Fruit fly (Drosophila melanogaster) whole organism, embryonic: Measurements from ENCODE around the gene CG3529.
A peak's percentile ranks its signal among the peaks of the same experiment; 100 is the strongest.

ENCODE experiments used
- Ada2b ChIP-seq: fragments of 200-800 bp; sonication (Bioruptor generic); IDR thresholded peaks from 2 replicates; pipeline ENCODE4 v1.3.6; 2022; ENCODE audit warnings: missing biosample characterization, missing genetic modification characterization
- Adf1 ChIP-seq: fragments of 200-800 bp; sonication (Bioruptor generic); IDR thresholded peaks from 2 replicates; pipeline ENCODE4 v1.3.6; 2022; ENCODE audit warnings: missing biosample characterization, missing genetic modification characterization
- C15 ChIP-seq: fragments of 200-800 bp; sonication (Bioruptor generic); IDR thresholded peaks from 3 replicates; pipeline ENCODE4 v1.3.6; 2022; ENCODE audit warnings: missing biosample characterization, missing genetic modification characterization
- CG10543 ChIP-seq: fragments of 200-800 bp; sonication (Bioruptor generic); optimal IDR thresholded peaks from 3 replicates; lab custom pipeline; 2017; ENCODE audit warnings: missing biosample characterization, mild to moderate bottlenecking, missing genetic modification characterization, moderate library complexity
- CG12236 ChIP-seq: fragments of 200-800 bp; sonication (Bioruptor generic); optimal IDR thresholded peaks from 2 replicates; lab custom pipeline; 2016; ENCODE audit warnings: missing biosample characterization, missing genetic modification characterization
- CG1233 ChIP-seq: fragments of 200-800 bp; sonication (Bioruptor generic); optimal IDR thresholded peaks from 4 replicates; lab custom pipeline; 2018; ENCODE audit warnings: missing biosample characterization, mild to moderate bottlenecking, missing genetic modification characterization
- CG14710 ChIP-seq: fragments of 200-800 bp; sonication (Bioruptor generic); optimal IDR thresholded peaks from 3 replicates; lab custom pipeline; 2019; ENCODE audit warnings: missing biosample characterization, mild to moderate bottlenecking, missing genetic modification characterization, moderate library complexity
- CG1602 ChIP-seq: fragments of 200-800 bp; sonication (Bioruptor generic); optimal IDR thresholded peaks from 3 replicates; lab custom pipeline; 2016; ENCODE audit warnings: missing biosample characterization, missing genetic modification characterization
- CG16863 ChIP-seq: fragments of 200-800 bp; sonication (Bioruptor generic); optimal IDR thresholded peaks from 3 replicates; lab custom pipeline; 2016; ENCODE audit warnings: missing biosample characterization, missing genetic modification characterization
- CG17359 ChIP-seq: fragments of 200-800 bp; sonication (Bioruptor generic); optimal IDR thresholded peaks from 3 replicates; lab custom pipeline; 2018; ENCODE audit warnings: missing biosample characterization, mild to moderate bottlenecking, missing genetic modification characterization, moderate library complexity
- CG17361 ChIP-seq: fragments of 200-800 bp; sonication (Bioruptor generic); IDR thresholded peaks from 3 replicates; pipeline ENCODE4 v1.3.6; 2022; ENCODE audit warnings: missing biosample characterization, missing genetic modification characterization
- CG17829 ChIP-seq: fragments of 200-800 bp; optimal IDR thresholded peaks from 2 replicates; lab custom pipeline; 2019; ENCODE audit warnings: missing biosample characterization, mild to moderate bottlenecking, missing genetic modification characterization, moderate library complexity
- CG3847 ChIP-seq: fragments of 200-800 bp; sonication (Bioruptor generic); IDR thresholded peaks from 2 replicates; pipeline ENCODE4 v1.3.6; 2022; ENCODE audit warnings: missing biosample characterization, missing genetic modification characterization
- CG6689 ChIP-seq: fragments of 200-800 bp; sonication (Bioruptor generic); IDR thresholded peaks from 2 replicates; pipeline ENCODE4 v1.3.6; 2022; ENCODE audit warnings: missing biosample characterization, missing genetic modification characterization
- CG7372 ChIP-seq: fragments of 200-800 bp; sonication (Bioruptor generic); IDR thresholded peaks from 2 replicates; pipeline ENCODE4 v1.3.6; 2022; ENCODE audit warnings: missing biosample characterization, missing genetic modification characterization
- CG7786 ChIP-seq: fragments of 200-800 bp; sonication (Bioruptor generic); optimal IDR thresholded peaks from 2 replicates; lab custom pipeline; 2016; ENCODE audit warnings: missing biosample characterization, missing genetic modification characterization
- CG9437 ChIP-seq: fragments of 200-800 bp; sonication (Bioruptor generic); optimal IDR thresholded peaks from 2 replicates; lab custom pipeline; 2018; ENCODE audit warnings: missing biosample characterization, mild to moderate bottlenecking, missing genetic modification characterization
- CG9609 ChIP-seq: fragments of 200-800 bp; sonication (Bioruptor generic); optimal IDR thresholded peaks from 3 replicates; lab custom pipeline; 2016; ENCODE audit warnings: missing biosample characterization, missing genetic modification characterization
- CG9932 ChIP-seq: fragments of 200-800 bp; sonication (Bioruptor generic); IDR thresholded peaks from 2 replicates; pipeline ENCODE4 v1.3.6; 2022; ENCODE audit warnings: missing biosample characterization, missing genetic modification characterization
- CHES-1-like ChIP-seq: fragments of 200-800 bp; sonication (Bioruptor generic); optimal IDR thresholded peaks from 2 replicates; lab custom pipeline; 2016; ENCODE audit warnings: missing biosample characterization, missing genetic modification characterization
- CrebB ChIP-seq: fragments of 200-800 bp; sonication (Bioruptor generic); optimal IDR thresholded peaks from 3 replicates; lab custom pipeline; 2018; ENCODE audit warnings: missing biosample characterization, mild to moderate bottlenecking, missing genetic modification characterization
- Dip3 ChIP-seq: fragments of 200-800 bp; sonication (Bioruptor generic); optimal IDR thresholded peaks from 3 replicates; lab custom pipeline; 2016; ENCODE audit warnings: missing biosample characterization, missing genetic modification characterization
- ERR ChIP-seq: fragments of 200-800 bp; sonication (Bioruptor generic); optimal IDR thresholded peaks from 2 replicates; lab custom pipeline; 2016; ENCODE audit warnings: missing biosample characterization, missing genetic modification characterization
- HLHmδ ChIP-seq: fragments of 200-800 bp; sonication (Bioruptor generic); optimal IDR thresholded peaks from 2 replicates; lab custom pipeline; 2018; ENCODE audit warnings: missing biosample characterization, mild to moderate bottlenecking, missing genetic modification characterization, moderate library complexity
- HmgZ ChIP-seq: fragments of 200-800 bp; sonication (Bioruptor generic); optimal IDR thresholded peaks from 2 replicates; lab custom pipeline; 2018; ENCODE audit warnings: missing biosample characterization, mild to moderate bottlenecking, missing genetic modification characterization
- Lhr ChIP-seq: fragments of 200-800 bp; sonication (Bioruptor generic); optimal IDR thresholded peaks from 3 replicates; lab custom pipeline; 2017; ENCODE audit warnings: mild to moderate bottlenecking, missing biosample characterization, missing genetic modification reagents, missing genetic modification characterization
- Lim3 ChIP-seq: fragments of 200-800 bp; sonication (Bioruptor generic); IDR thresholded peaks from 2 replicates; pipeline ENCODE4 v1.3.6; 2022; ENCODE audit warnings: missing biosample characterization, missing genetic modification characterization
- Max ChIP-seq: fragments of 200-800 bp; sonication (Bioruptor generic); optimal IDR thresholded peaks from 2 replicates; lab custom pipeline; 2016; ENCODE audit warnings: missing biosample characterization, mild to moderate bottlenecking, missing genetic modification characterization
- Oaz ChIP-seq: fragments of 200-800 bp; sonication (Bioruptor generic); IDR thresholded peaks from 2 replicates; pipeline ENCODE4 v1.3.6; 2022; ENCODE audit warnings: missing biosample characterization, missing genetic modification characterization
- Oli ChIP-seq: fragments of 200-800 bp; sonication (Bioruptor generic); optimal IDR thresholded peaks from 2 replicates; lab custom pipeline; 2018; ENCODE audit warnings: missing biosample characterization, mild to moderate bottlenecking, missing genetic modification characterization, moderate library complexity
- PHDP ChIP-seq: fragments of 200-800 bp; sonication (Bioruptor generic); optimal IDR thresholded peaks from 3 replicates; lab custom pipeline; 2018; ENCODE audit warnings: missing biosample characterization, mild to moderate bottlenecking, missing genetic modification characterization, moderate library complexity
- Usf ChIP-seq: fragments of 200-800 bp; sonication (Bioruptor generic); optimal IDR thresholded peaks from 2 replicates; lab custom pipeline; 2017; ENCODE audit warnings: missing genotype, missing biosample characterization, missing genetic modification characterization
- aop ChIP-seq: fragments of 200-800 bp; sonication (Bioruptor generic); IDR thresholded peaks from 2 replicates; pipeline ENCODE4 v1.3.6; 2022; ENCODE audit warnings: missing biosample characterization, missing genetic modification characterization
- ato ChIP-seq: fragments of 200-800 bp; sonication (Bioruptor generic); IDR thresholded peaks from 2 replicates; pipeline ENCODE4 v1.3.6; 2022; ENCODE audit warnings: missing biosample characterization, missing genetic modification characterization; ENCODE audit not compliant: partially characterized antibody
- bcd ChIP-seq: fragments of 200-800 bp; sonication (Bioruptor generic); optimal IDR thresholded peaks from 2 replicates; lab custom pipeline; 2017; ENCODE audit warnings: missing biosample characterization, mild to moderate bottlenecking, missing genetic modification characterization
- bsh ChIP-seq, 2 experiments: fragments of 200-800 bp; sonication (Bioruptor generic); optimal IDR thresholded peaks; 2 replicates each; lab custom pipeline; 2017 to 2018; ENCODE audit warnings: mild to moderate bottlenecking in 2 of 2, missing biosample characterization in 2 of 2, missing genetic modification characterization in 2 of 2, moderate library complexity in 1 of 2
- cad ChIP-seq: fragments of >200 bp; optimal IDR thresholded peaks from 2 replicates; lab custom pipeline; 2017; ENCODE audit warnings: missing biosample characterization, missing genetic modification characterization
- esg ChIP-seq: fragments of 200-800 bp; sonication (Bioruptor generic); conservative IDR thresholded peaks from 2 replicates; pipeline ENCODE4 v1.3.6; 2022; ENCODE audit warnings: missing biosample characterization, missing genetic modification characterization
- eve ChIP-seq, 2 experiments: fragments of >200 bp; optimal IDR thresholded peaks; 2 replicates each; lab custom pipeline; 2017; ENCODE audit warnings: missing biosample characterization in 2 of 2, missing genetic modification characterization in 2 of 2
- grn ChIP-seq: fragments of 200-800 bp; sonication (Bioruptor generic); optimal IDR thresholded peaks from 3 replicates; lab custom pipeline; 2017; ENCODE audit warnings: missing biosample characterization, missing genetic modification characterization
- gsb ChIP-seq: fragments of 200-800 bp; sonication (Bioruptor generic); IDR thresholded peaks from 2 replicates; pipeline ENCODE4 v1.3.6; 2022; ENCODE audit warnings: missing biosample characterization, missing genetic modification characterization
- luna ChIP-seq: fragments of 200-800 bp; sonication (Bioruptor generic); optimal IDR thresholded peaks from 2 replicates; lab custom pipeline; 2016; ENCODE audit warnings: missing biosample characterization, missing genetic modification characterization
- pb ChIP-seq: fragments of 200-800 bp; sonication (Bioruptor generic); optimal IDR thresholded peaks from 3 replicates; lab custom pipeline; 2016; ENCODE audit warnings: missing biosample characterization, missing genetic modification characterization
- row ChIP-seq: fragments of 200-800 bp; sonication (Bioruptor generic); IDR thresholded peaks from 3 replicates; pipeline ENCODE4 v1.3.6; 2022; ENCODE audit warnings: missing biosample characterization, missing genetic modification characterization
- scrt ChIP-seq: fragments of 200-800 bp; sonication (Bioruptor generic); optimal IDR thresholded peaks from 2 replicates; lab custom pipeline; 2018; ENCODE audit warnings: missing biosample characterization, mild to moderate bottlenecking, missing genetic modification characterization, moderate library complexity
- sima ChIP-seq: fragments of 200-800 bp; sonication (Bioruptor generic); optimal IDR thresholded peaks from 2 replicates; lab custom pipeline; 2016; ENCODE audit warnings: missing biosample characterization, missing genetic modification characterization
- stc ChIP-seq: fragments of 200-800 bp; sonication (Bioruptor generic); IDR thresholded peaks from 2 replicates; pipeline ENCODE4 v1.3.6; 2022; ENCODE audit warnings: missing biosample characterization, missing genetic modification characterization
- stwl ChIP-seq: fragments of 200-800 bp; sonication (Bioruptor generic); optimal IDR thresholded peaks from 3 replicates; lab custom pipeline; 2018; ENCODE audit warnings: missing biosample characterization, mild to moderate bottlenecking, missing genetic modification characterization, moderate library complexity
- trh ChIP-seq: fragments of 200-800 bp; sonication (Bioruptor generic); optimal IDR thresholded peaks from 2 replicates; lab custom pipeline; 2016; ENCODE audit warnings: missing biosample characterization, missing genetic modification characterization
- wek ChIP-seq: fragments of 200-800 bp; sonication (Bioruptor generic); optimal IDR thresholded peaks from 3 replicates; lab custom pipeline; 2018; ENCODE audit warnings: missing biosample characterization, mild to moderate bottlenecking, missing genetic modification characterization, moderate library complexity

CG3529 gene

DNA sequence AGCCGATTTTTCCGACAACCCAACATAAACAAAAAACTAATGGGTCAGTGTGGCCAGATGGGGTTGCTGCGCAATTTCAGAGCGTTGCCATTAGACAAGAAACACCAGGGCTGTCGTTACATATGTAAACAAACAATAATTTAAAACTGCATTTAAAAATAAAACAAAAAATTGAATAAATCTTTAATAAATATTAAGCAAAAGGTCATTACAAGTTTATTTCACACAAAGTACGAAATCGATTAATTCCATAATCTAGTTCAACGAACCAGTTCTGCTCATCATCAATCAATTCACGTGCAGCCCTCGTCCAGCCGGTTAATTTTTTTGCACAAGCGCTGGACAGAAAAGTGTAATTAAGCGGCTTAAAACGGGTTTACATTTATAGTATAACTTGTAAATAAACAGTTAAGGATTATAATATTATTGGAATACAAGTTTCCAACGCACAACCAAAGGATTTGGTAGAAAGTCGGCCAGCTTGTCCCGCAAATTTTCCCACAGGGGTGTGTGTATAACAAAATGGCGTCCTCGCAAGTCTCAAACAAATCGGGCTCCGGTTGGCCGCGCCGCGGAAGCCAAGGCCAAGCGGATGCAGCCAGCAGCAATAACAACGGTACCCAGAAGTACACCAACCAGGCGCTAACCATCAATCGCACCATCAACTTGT lies 35.8 kb upstream of the CG3529 start, which contains the start of the genes CG4022 and Cpsf5 (continued):
- TF ChIP-seq row (peak; percentile 95), scrt (GFP tag; lab: Kevin White, UChicago) (peak; percentile 66), HLHmδ (no peak), HmgZ (tag; lab: Kevin White, UChicago) (peak; percentile 91), CG14710 (tag; lab: Kevin White, UChicago) (peak; percentile 90), Lim3 (GFP tag; lab: Robert Waterston, UW) (no peak), Adf1 (GFP tag; lab: Robert Waterston, UW) (peak; percentile 61; the same call in 1 of the 2 replicates), ERR (no peak), bcd (GFP tag; lab: Kevin White, UChicago) (peak; percentile 73), Dip3 (GFP tag; lab: Kevin White, UChicago) (peak; percentile 53), CG1602 (GFP tag; lab: Kevin White, UChicago) (peak; percentile 73), aop (GFP tag; lab: Robert Waterston, UW) (no peak), gsb (GFP tag; lab: Robert Waterston, UW) (peak; percentile 39; the same call in 1 of the 2 replicates), grn (GFP tag; lab: Kevin White, UChicago) (peak; percentile 35), eve (GFP tag; optimal IDR thresholded peaks at IDR 0.05; lab: Kevin White, UChicago) (no peak), CHES-1-like (GFP tag; lab: Kevin White, UChicago) (peak; percentile 60), luna (GFP tag; lab: Kevin White, UChicago) (no peak), C15 (GFP tag; lab: Robert Waterston, UW) (peak; percentile 79; the same call in 1 of the 3 replicates), stwl (tag; lab: Kevin White, UChicago) (peak; percentile 73), CG9932 (GFP tag; lab: Robert Waterston, UW) (peak; percentile 93), Ada2b (GFP tag; lab: Robert Waterston, UW) (peak; percentile 78), CG16863 (GFP tag; lab: Kevin White, UChicago) (peak; percentile 45), Max (GFP tag; lab: Kevin White, UChicago) (peak; percentile 86), CG6689 (GFP tag; lab: Robert Waterston, UW) (peak; percentile 79), stc (GFP tag; lab: Robert Waterston, UW) (peak; percentile 78), pb (GFP tag; lab: Kevin White, UChicago) (peak; percentile 31), wek (GFP tag; lab: Kevin White, UChicago) (no peak), ato (GFP tag; lab: Robert Waterston, UW) (no peak), CG7372 (GFP tag; lab: Robert Waterston, UW) (peak; percentile 84), esg (GFP tag; lab: Robert Waterston, UW) (peak; percentile 79), cad (GFP tag; lab: Kevin White, UChicago) (no peak), CG3847 (GFP tag; lab: Robert Waterston, UW) (peak; percentile 88), trh (GFP tag; lab: Kevin White, UChicago) (peak; percentile 65), Lhr (GFP tag; lab: Kevin White, UChicago) (peak; percentile 80), CG7786 (peak; percentile 34), CG17829 (tag; lab: Kevin White, UChicago) (peak; percentile 91), CrebB (tag; lab: Kevin White, UChicago) (peak; percentile 75), CG1233 (GFP tag; lab: Kevin White, UChicago) (peak; percentile 42), CG10543 (GFP tag; lab: Kevin White, UChicago) (peak; percentile 92), CG17359 (tag; lab: Kevin White, UChicago) (peak; percentile 74), Oaz (GFP tag; lab: Robert Waterston, UW) (peak; percentile 80), CG9437 (GFP tag; lab: Kevin White, UChicago) (peak; percentile 60), CG17361 (GFP tag; lab: Robert Waterston, UW) (peak; percentile 82), Oli (tag; lab: Kevin White, UChicago) (peak; percentile 69), CG9609 (GFP tag; lab: Kevin White, UChicago) (peak; percentile 50), CG12236 (GFP tag; lab: Kevin White, UChicago) (no peak), sima (no peak), Usf (peak; percentile 32), PHDP (tag; lab: Kevin White, UChicago) (peak; percentile 87), bsh (GFP tag; optimal IDR thresholded peaks at IDR 0.05; lab: Kevin White, UChicago) (peak in 1 of 2 experiments; percentile 87)
